Fruit fly (Drosophila melanogaster) whole organism, prepupa: ENCODE results near the gene CG8679.

Experiments
- Blimp-1 ChIP-seq: fragments of 200-800 bp; sonication (Bioruptor generic); optimal IDR thresholded peaks from 3 replicates; lab custom pipeline; 2017; ENCODE audit warnings: missing biosample characterization, missing genetic modification characterization, mild to moderate bottlenecking, moderate library complexity, missing genetic modification reagents
- CG10631 ChIP-seq: fragments of 200-800 bp; sonication (Bioruptor generic); optimal IDR thresholded peaks from 2 replicates; lab custom pipeline; 2016; ENCODE audit warnings: missing biosample characterization, missing genetic modification characterization
- CG10669 ChIP-seq: fragments of 200-800 bp; sonication (Bioruptor generic); optimal IDR thresholded peaks from 3 replicates; lab custom pipeline; 2018; ENCODE audit warnings: missing biosample characterization, mild to moderate bottlenecking, missing genetic modification characterization, moderate library complexity
- CG11294 ChIP-seq: fragments of 200-800 bp; sonication (Bioruptor generic); IDR thresholded peaks from 2 replicates; pipeline ENCODE4 v1.3.6; 2022; ENCODE audit warnings: missing biosample characterization, missing genetic modification characterization
- CG11762 ChIP-seq: fragments of 200-800 bp; sonication (Bioruptor generic); optimal IDR thresholded peaks from 3 replicates; lab custom pipeline; 2016; ENCODE audit warnings: missing biosample characterization, missing genetic modification characterization; ENCODE audit not compliant: insufficient read depth
- CG11902 ChIP-seq: fragments of 200-800 bp; sonication (Bioruptor generic); optimal IDR thresholded peaks from 3 replicates; lab custom pipeline; 2016; ENCODE audit warnings: missing biosample characterization, missing genetic modification characterization
- CG15336 ChIP-seq: fragments of 200-800 bp; sonication (Bioruptor generic); IDR thresholded peaks from 2 replicates; pipeline ENCODE4 v1.3.6; 2022; ENCODE audit warnings: missing biosample characterization, missing genetic modification characterization
- CG16779 ChIP-seq: fragments of 200-800 bp; sonication (Bioruptor generic); optimal IDR thresholded peaks from 3 replicates; lab custom pipeline; 2017; ENCODE audit warnings: missing biosample characterization, mild to moderate bottlenecking, missing genetic modification characterization
- CG3032 ChIP-seq: fragments of 200-800 bp; optimal IDR thresholded peaks from 2 replicates; lab custom pipeline; 2019; ENCODE audit warnings: missing biosample characterization, mild to moderate bottlenecking, missing genetic modification characterization, moderate library complexity
- CG31627 ChIP-seq: fragments of 200-800 bp; sonication (Bioruptor generic); optimal IDR thresholded peaks from 3 replicates; lab custom pipeline; 2016; ENCODE audit warnings: missing biosample characterization, missing genetic modification characterization
- CG3919 ChIP-seq: fragments of 200-800 bp; sonication (Bioruptor generic); optimal IDR thresholded peaks from 3 replicates; lab custom pipeline; 2016; ENCODE audit warnings: missing biosample characterization, missing genetic modification characterization
- CG6163 ChIP-seq: fragments of 200-800 bp; sonication (Bioruptor generic); IDR thresholded peaks from 3 replicates; pipeline ENCODE4 v1.3.6; 2022; ENCODE audit warnings: missing biosample characterization, missing genetic modification characterization
- CG6276 ChIP-seq: fragments of 200-800 bp; sonication (Bioruptor generic); optimal IDR thresholded peaks from 2 replicates; lab custom pipeline; 2017; ENCODE audit warnings: missing biosample characterization, mild to moderate bottlenecking, missing genetic modification characterization
- CG6808 ChIP-seq: fragments of 200-800 bp; sonication (Bioruptor generic); optimal IDR thresholded peaks from 3 replicates; lab custom pipeline; 2017; ENCODE audit warnings: missing biosample characterization, missing genetic modification characterization, mild to moderate bottlenecking, moderate library complexity, missing genetic modification reagents
- CG6854 ChIP-seq: fragments of 200-800 bp; sonication (Bioruptor generic); optimal IDR thresholded peaks from 2 replicates; lab custom pipeline; 2017; ENCODE audit warnings: missing biosample characterization, mild to moderate bottlenecking, missing genetic modification characterization
- CG7368 ChIP-seq: fragments of 200-800 bp; sonication (Bioruptor generic); optimal IDR thresholded peaks from 3 replicates; lab custom pipeline; 2016; ENCODE audit warnings: missing biosample characterization, missing genetic modification characterization
- CG8319 ChIP-seq: fragments of 200-800 bp; sonication (Bioruptor generic); optimal IDR thresholded peaks from 3 replicates; lab custom pipeline; 2016; ENCODE audit warnings: missing biosample characterization, missing genetic modification characterization
- CG8632 ChIP-seq: fragments of 200-800 bp; sonication (Bioruptor generic); optimal IDR thresholded peaks from 3 replicates; lab custom pipeline; 2016; ENCODE audit warnings: missing biosample characterization, missing genetic modification characterization
- CG9139 ChIP-seq: fragments of 200-800 bp; sonication (Bioruptor generic); optimal IDR thresholded peaks from 3 replicates; lab custom pipeline; 2017; ENCODE audit warnings: missing biosample characterization, mild to moderate bottlenecking, missing genetic modification characterization
- Eip75B ChIP-seq: fragments of 200-800 bp; sonication (Bioruptor generic); optimal IDR thresholded peaks from 3 replicates; lab custom pipeline; 2016; ENCODE audit warnings: missing biosample characterization, missing genetic modification characterization
- Eip78C ChIP-seq: fragments of 200-800 bp; sonication (Bioruptor generic); peaks from one replicate; lab custom pipeline; 2016; ENCODE audit warnings: missing biosample characterization, missing genetic modification characterization
- Eip93F ChIP-seq: fragments of 200-800 bp; sonication (Bioruptor generic); optimal IDR thresholded peaks from 2 replicates; lab custom pipeline; 2016; ENCODE audit warnings: missing biosample characterization, mild to moderate bottlenecking, missing genetic modification characterization
- Ets21C ChIP-seq: fragments of 200-800 bp; sonication (Bioruptor generic); optimal IDR thresholded peaks from 3 replicates; lab custom pipeline; 2016; ENCODE audit warnings: missing biosample characterization, missing genetic modification characterization
- Ets96B ChIP-seq: fragments of 200-800 bp; optimal IDR thresholded peaks from 2 replicates; lab custom pipeline; 2019; ENCODE audit warnings: missing biosample characterization, mild to moderate bottlenecking, missing genetic modification characterization, moderate library complexity
- Gug ChIP-seq: fragments of 200-800 bp; sonication (Bioruptor generic); IDR thresholded peaks from 2 replicates; pipeline ENCODE4 v1.3.6; 2022; ENCODE audit warnings: missing biosample characterization, missing genetic modification characterization
- Hr39 ChIP-seq: fragments of 200-800 bp; sonication (Bioruptor generic); optimal IDR thresholded peaks from 2 replicates; lab custom pipeline; 2016; ENCODE audit warnings: missing biosample characterization, missing genetic modification characterization
- Hr4 ChIP-seq: fragments of 200-800 bp; sonication (Bioruptor generic); optimal IDR thresholded peaks from 3 replicates; lab custom pipeline; 2016; ENCODE audit warnings: missing biosample characterization, missing genetic modification characterization
- Lpt ChIP-seq: fragments of 200-800 bp; sonication (Bioruptor generic); optimal IDR thresholded peaks from 3 replicates; lab custom pipeline; 2016; ENCODE audit warnings: missing biosample characterization, missing genetic modification characterization
- OdsH ChIP-seq: fragments of 200-800 bp; sonication (Bioruptor generic); optimal IDR thresholded peaks from 3 replicates; lab custom pipeline; 2016; ENCODE audit warnings: missing biosample characterization, missing genetic modification characterization
- Smox ChIP-seq: fragments of 200-800 bp; sonication (Bioruptor generic); optimal IDR thresholded peaks from 3 replicates; lab custom pipeline; 2016; ENCODE audit warnings: missing biosample characterization, missing genetic modification characterization
- Sox102F ChIP-seq: fragments of 200-800 bp; sonication (Bioruptor generic); optimal IDR thresholded peaks from 2 replicates; lab custom pipeline; 2016; ENCODE audit warnings: missing biosample characterization, mild to moderate bottlenecking, missing genetic modification characterization
- Sox15 ChIP-seq: fragments of 200-800 bp; sonication (Bioruptor generic); optimal IDR thresholded peaks from 3 replicates; lab custom pipeline; 2016; ENCODE audit warnings: missing biosample characterization, missing genetic modification characterization
- achi ChIP-seq: fragments of 200-800 bp; sonication (Bioruptor generic); optimal IDR thresholded peaks from 3 replicates; lab custom pipeline; 2016; ENCODE audit warnings: missing biosample characterization, missing genetic modification characterization
- acj6 ChIP-seq: fragments of 200-800 bp; sonication (Bioruptor generic); optimal IDR thresholded peaks from 3 replicates; lab custom pipeline; 2016; ENCODE audit warnings: missing biosample characterization, missing genetic modification characterization
- cyc ChIP-seq: fragments of 200-800 bp; sonication (Bioruptor generic); optimal IDR thresholded peaks from 3 replicates; lab custom pipeline; 2016; ENCODE audit warnings: missing biosample characterization, missing genetic modification characterization
- dac ChIP-seq: fragments of 200-800 bp; sonication (Bioruptor generic); optimal IDR thresholded peaks from 2 replicates; lab custom pipeline; 2017; ENCODE audit warnings: missing biosample characterization, mild to moderate bottlenecking, missing genetic modification characterization
- dsx ChIP-seq: fragments of 200-800 bp; optimal IDR thresholded peaks from 3 replicates; lab custom pipeline; 2019; ENCODE audit warnings: missing biosample characterization, mild to moderate bottlenecking, missing genetic modification characterization, moderate library complexity; ENCODE audit not compliant: poor library complexity, severe bottlenecking
- esn ChIP-seq: fragments of 200-800 bp; sonication (Bioruptor generic); optimal IDR thresholded peaks from 2 replicates; lab custom pipeline; 2016; ENCODE audit warnings: missing biosample characterization, mild to moderate bottlenecking, missing genetic modification characterization, moderate library complexity
- fd85E ChIP-seq: fragments of 200-800 bp; sonication (Bioruptor generic); optimal IDR thresholded peaks from 3 replicates; lab custom pipeline; 2016; ENCODE audit warnings: missing biosample characterization, missing genetic modification characterization
- fkh ChIP-seq: fragments of 200-800 bp; sonication (Bioruptor generic); optimal IDR thresholded peaks from 3 replicates; lab custom pipeline; 2017; ENCODE audit warnings: missing biosample characterization, mild to moderate bottlenecking, missing genetic modification characterization, moderate library complexity
- lz ChIP-seq: fragments of 200-800 bp; sonication (Bioruptor generic); optimal IDR thresholded peaks from 3 replicates; lab custom pipeline; 2016; ENCODE audit warnings: missing biosample characterization, missing genetic modification characterization
- net ChIP-seq: fragments of 200-800 bp; sonication (Bioruptor generic); optimal IDR thresholded peaks from 3 replicates; lab custom pipeline; 2016; ENCODE audit warnings: missing biosample characterization, missing genetic modification characterization
- pdm3 ChIP-seq: fragments of 200-800 bp; sonication (Bioruptor generic); optimal IDR thresholded peaks from 3 replicates; lab custom pipeline; 2016; ENCODE audit warnings: missing biosample characterization, missing genetic modification characterization
- spab ChIP-seq: fragments of 200-800 bp; sonication (Bioruptor generic); optimal IDR thresholded peaks from 2 replicates; lab custom pipeline; 2017; ENCODE audit warnings: missing biosample characterization, mild to moderate bottlenecking, missing genetic modification characterization, missing genetic modification reagents
- svp ChIP-seq: fragments of 200-800 bp; sonication (Bioruptor generic); peaks from one replicate; lab custom pipeline; 2016; ENCODE audit warnings: missing biosample characterization, missing genetic modification characterization
- topi ChIP-seq: fragments of 200-800 bp; sonication (Bioruptor generic); optimal IDR thresholded peaks from 3 replicates; lab custom pipeline; 2016; ENCODE audit warnings: missing biosample characterization, missing genetic modification characterization
- vri ChIP-seq: fragments of 200-800 bp; sonication (Bioruptor generic); optimal IDR thresholded peaks from 3 replicates; lab custom pipeline; 2016; ENCODE audit warnings: missing biosample characterization, mild to moderate bottlenecking, missing genetic modification characterization

The CG8679 gene

dm6 chr2L:21219640-21220085, 1.3 kb upstream of the CG8679 start (continued):
- TF ChIP-seq lz (GFP tag; lab: Kevin White, UChicago) (no peak), Gug (GFP tag; lab: Robert Waterston, UW) (no peak), pdm3 (GFP tag; lab: Kevin White, UChicago) (no peak), CG11762 (GFP tag; lab: Kevin White, UChicago) (no peak), CG15336 (GFP tag; lab: Robert Waterston, UW) (0 out of 2 replicates have a peak, but pooled peaks have one; percentile 20), fd85E (no peak), CG8319 (GFP tag; lab: Kevin White, UChicago) (no peak), CG6808 (peak; percentile 16), CG6163 (GFP tag; lab: Robert Waterston, UW) (0 out of 3 replicates have a peak, but pooled peaks have one; percentile 11), achi (GFP tag; lab: Kevin White, UChicago) (no peak)

- TF ChIP-seq CG31627 (no peak), CG6854 (no peak), vri (GFP tag; lab: Kevin White, UChicago) (peak; percentile 5), fkh (peak; percentile 82)
Observed at dm6 chr2L:21218912-21219246, 535 bp upstream of the CG8679 start.

- TF ChIP-seq spab (no peak), dsx (GFP tag; lab: Kevin White, UChicago) (no peak), CG16779 (tag; lab: Kevin White, UChicago) (no peak), CG31627 (peak; percentile 49), CG10631 (no peak), Blimp-1 (GFP tag; lab: Kevin White, UChicago) (no peak), Sox102F (GFP tag; lab: Kevin White, UChicago) (peak; percentile 48), Ets96B (tag; lab: Kevin White, UChicago) (peak; percentile 30), CG6854 (no peak), vri (GFP tag; lab: Kevin White, UChicago) (peak; percentile 59), Eip93F (GFP tag; lab: Kevin White, UChicago) (no peak), fd85E (no peak), CG7368 (no peak), Hr4 (GFP tag; lab: Kevin White, UChicago) (no peak), CG10669 (GFP tag; lab: Kevin White, UChicago) (no peak), Sox15 (GFP tag; lab: Kevin White, UChicago) (no peak), Hr39 (GFP tag; lab: Kevin White, UChicago) (no peak), CG3032 (tag; lab: Kevin White, UChicago) (no peak), Eip75B (peak; percentile 58), svp (GFP tag; lab: Kevin White, UChicago) (peak; percentile 88), Gug (GFP tag; lab: Robert Waterston, UW) (no peak), fkh (no peak), CG9139 (no peak), Smox (GFP tag; lab: Kevin White, UChicago) (peak; percentile 62), Eip78C (GFP tag; lab: Kevin White, UChicago) (peak; percentile 75), CG6163 (GFP tag; lab: Robert Waterston, UW) (0 out of 3 replicates have a peak, but pooled peaks have one; percentile 39), CG11294 (no peak), acj6 (GFP tag; lab: Kevin White, UChicago) (no peak), esn (GFP tag; lab: Kevin White, UChicago) (peak; percentile 68), CG11902 (GFP tag; lab: Kevin White, UChicago) (no peak), topi (peak; percentile 63), CG8632 (no peak), pdm3 (GFP tag; lab: Kevin White, UChicago) (peak; percentile 43), CG15336 (GFP tag; lab: Robert Waterston, UW) (no peak), CG11762 (GFP tag; lab: Kevin White, UChicago) (no peak), OdsH (peak; percentile 39), CG8319 (GFP tag; lab: Kevin White, UChicago) (no peak), cyc (GFP tag; lab: Kevin White, UChicago) (peak; percentile 65), net (GFP tag; lab: Kevin White, UChicago) (no peak), CG6276 (GFP tag; lab: Kevin White, UChicago) (no peak), CG3919 (GFP tag; lab: Kevin White, UChicago) (peak; percentile 63), Lpt (GFP tag; lab: Kevin White, UChicago) (no peak), Ets21C (no peak), dac (GFP tag; lab: Kevin White, UChicago) (no peak)
Observed at dm6 chr2L:21214961-21215362, 3.4 kb downstream of the CG8679 start.
